Fruit fly (Drosophila melanogaster) whole organism, wandering third instar larva: ENCODE measurements around the gene Mt2.
A peak's percentile ranks its signal among the peaks of the same experiment; 100 is the strongest.

ENCODE experiments used
- Abd-B ChIP-seq: fragments of >200 bp; optimal IDR thresholded peaks from 2 replicates; lab custom pipeline; 2017; ENCODE audit warnings: missing biosample characterization, missing genetic modification characterization
- CG32264 ChIP-seq: fragments of 200-800 bp; sonication (Bioruptor generic); optimal IDR thresholded peaks from 2 replicates; lab custom pipeline; 2016; ENCODE audit warnings: missing biosample characterization, missing genetic modification characterization
- CrebA ChIP-seq: fragments of 200-800 bp; sonication (Bioruptor generic); optimal IDR thresholded peaks from 2 replicates; lab custom pipeline; 2016; ENCODE audit warnings: missing biosample characterization, mild to moderate bottlenecking, missing genetic modification characterization, borderline replicate concordance
- Dfd ChIP-seq: fragments of >200 bp; optimal IDR thresholded peaks from 2 replicates; lab custom pipeline; 2017; ENCODE audit warnings: missing biosample characterization, missing genetic modification characterization
- Dif ChIP-seq: fragments of 200-275, 200-300 bp; sonication (Bioruptor generic); optimal IDR thresholded peaks from 2 replicates; lab custom pipeline; 2018; ENCODE audit warnings: missing biosample characterization, missing genetic modification characterization; ENCODE audit not compliant: partially characterized antibody
- GATAd ChIP-seq: sonication (Bioruptor generic); optimal IDR thresholded peaks from 2 replicates; lab custom pipeline; 2016; ENCODE audit warnings: missing biosample characterization, missing genetic modification characterization
- Hnf4 ChIP-seq: fragments of 200-800 bp; sonication (Bioruptor generic); optimal IDR thresholded peaks from 2 replicates; lab custom pipeline; 2016; ENCODE audit warnings: missing biosample characterization, mild to moderate bottlenecking, missing genetic modification characterization
- Hr78 ChIP-seq: fragments of >200 bp; optimal IDR thresholded peaks from 2 replicates; lab custom pipeline; 2017; ENCODE audit warnings: missing biosample characterization, missing genetic modification characterization
- Hr83 ChIP-seq: fragments of 200-300 bp; sonication (Bioruptor generic); optimal IDR thresholded peaks from 2 replicates; lab custom pipeline; 2016; ENCODE audit warnings: missing biosample characterization, mild to moderate bottlenecking, missing genetic modification characterization, moderate library complexity; ENCODE audit not compliant: poor library complexity, severe bottlenecking
- Jra ChIP-seq: sonication (Bioruptor generic); optimal IDR thresholded peaks from 2 replicates; lab custom pipeline; 2016; ENCODE audit warnings: missing biosample characterization, missing genetic modification characterization
- Mio ChIP-seq: sonication (Bioruptor generic); optimal IDR thresholded peaks from 2 replicates; lab custom pipeline; 2016; ENCODE audit warnings: missing biosample characterization, missing genetic modification characterization
- Myc ChIP-seq: fragments of >200 bp; optimal IDR thresholded peaks from 2 replicates; lab custom pipeline; 2017
- N ChIP-seq: fragments of >200 bp; optimal IDR thresholded peaks from 2 replicates; lab custom pipeline; 2018; ENCODE audit warnings: missing biosample characterization, missing external identifiers, missing genetic modification characterization
- Vsx2 ChIP-seq: fragments of 200-300, 225-300 bp; sonication (Bioruptor generic); optimal IDR thresholded peaks from 2 replicates; lab custom pipeline; 2018; ENCODE audit warnings: missing biosample characterization, missing genetic modification characterization; ENCODE audit not compliant: partially characterized antibody
- br ChIP-seq: fragments of 200-800 bp; sonication (Bioruptor generic); optimal IDR thresholded peaks from 2 replicates; lab custom pipeline; 2016; ENCODE audit warnings: missing biosample characterization, missing genetic modification characterization
- dl ChIP-seq, 2 experiments: fragments of 175-275, 200-275 bp in 1 of 2; fragments of 200-275 bp in 1 of 2; sonication (Bioruptor generic); optimal IDR thresholded peaks; lab custom pipeline; 2018; ENCODE audit warnings: mild to moderate bottlenecking in 2 of 2, missing biosample characterization in 2 of 2, missing genetic modification characterization in 2 of 2, moderate library complexity in 2 of 2; ENCODE audit not compliant: partially characterized antibody in 2 of 2, insufficient read depth in 1 of 2
- dmrt93B ChIP-seq: fragments of 200-800 bp; sonication (Bioruptor generic); optimal IDR thresholded peaks from 2 replicates; lab custom pipeline; 2018; ENCODE audit warnings: missing biosample characterization, mild to moderate bottlenecking, missing genetic modification characterization
- dsf ChIP-seq: sonication (Bioruptor generic); optimal IDR thresholded peaks from 2 replicates; lab custom pipeline; 2016; ENCODE audit warnings: missing biosample characterization, missing genetic modification characterization, borderline replicate concordance
- ey ChIP-seq: fragments of 200-800 bp; sonication (Bioruptor generic); optimal IDR thresholded peaks from 2 replicates; lab custom pipeline; 2016; ENCODE audit warnings: missing biosample characterization, missing genetic modification characterization
- foxo ChIP-seq, 2 experiments: fragments of 200-800 bp; sonication (Bioruptor generic); optimal IDR thresholded peaks; 2 replicates in 1 of 2; 3 replicates in 1 of 2; lab custom pipeline; 2016 to 2017; ENCODE audit warnings: missing biosample characterization in 2 of 2, missing genetic modification characterization in 2 of 2
- fru ChIP-seq: fragments of 200-800 bp; sonication (Bioruptor generic); optimal IDR thresholded peaks from 3 replicates; lab custom pipeline; 2016; ENCODE audit warnings: missing biosample characterization, mild to moderate bottlenecking, missing genetic modification characterization
- h ChIP-seq: fragments of 200-800 bp; sonication (Bioruptor generic); optimal IDR thresholded peaks from 3 replicates; lab custom pipeline; 2016; ENCODE audit warnings: missing biosample characterization, mild to moderate bottlenecking, missing genetic modification characterization
- jim ChIP-seq: fragments of 175-275, 200-325 bp; sonication (Bioruptor generic); optimal IDR thresholded peaks from 2 replicates; lab custom pipeline; 2016; ENCODE audit warnings: missing biosample characterization, mild to moderate bottlenecking, missing genetic modification characterization
- lola ChIP-seq: fragments of >200 bp; optimal IDR thresholded peaks from 2 replicates; lab custom pipeline; 2017; ENCODE audit warnings: missing biosample characterization, missing genetic modification characterization
- psq ChIP-seq: fragments of 200-800 bp; sonication (Bioruptor generic); optimal IDR thresholded peaks from 3 replicates; lab custom pipeline; 2017; ENCODE audit warnings: missing biosample characterization, mild to moderate bottlenecking, missing genetic modification characterization, moderate library complexity
- rgr ChIP-seq: fragments of 200-800 bp; sonication (Bioruptor generic); optimal IDR thresholded peaks from 3 replicates; lab custom pipeline; 2016; ENCODE audit warnings: missing biosample characterization, mild to moderate bottlenecking, missing genetic modification characterization
- sage ChIP-seq: fragments of 200-800 bp; sonication (Bioruptor generic); optimal IDR thresholded peaks from 2 replicates; lab custom pipeline; 2016; ENCODE audit warnings: missing biosample characterization, mild to moderate bottlenecking, missing genetic modification characterization
- sv ChIP-seq: fragments of 200-800 bp; sonication (Bioruptor generic); optimal IDR thresholded peaks from 3 replicates; lab custom pipeline; 2016; ENCODE audit warnings: missing biosample characterization, missing genetic modification characterization
- tai ChIP-seq: sonication (Bioruptor generic); optimal IDR thresholded peaks from 2 replicates; lab custom pipeline; 2016; ENCODE audit warnings: missing biosample characterization, missing genetic modification characterization
- usp ChIP-seq: fragments of >200 bp; optimal IDR thresholded peaks from 2 replicates; lab custom pipeline; 2017; ENCODE audit warnings: missing biosample characterization, missing genetic modification characterization
- woc ChIP-seq: sonication (Bioruptor generic); optimal IDR thresholded peaks from 2 replicates; lab custom pipeline; 2016; ENCODE audit warnings: missing biosample characterization, mild to moderate bottlenecking, missing genetic modification characterization

Mt2 gene

DNA sequence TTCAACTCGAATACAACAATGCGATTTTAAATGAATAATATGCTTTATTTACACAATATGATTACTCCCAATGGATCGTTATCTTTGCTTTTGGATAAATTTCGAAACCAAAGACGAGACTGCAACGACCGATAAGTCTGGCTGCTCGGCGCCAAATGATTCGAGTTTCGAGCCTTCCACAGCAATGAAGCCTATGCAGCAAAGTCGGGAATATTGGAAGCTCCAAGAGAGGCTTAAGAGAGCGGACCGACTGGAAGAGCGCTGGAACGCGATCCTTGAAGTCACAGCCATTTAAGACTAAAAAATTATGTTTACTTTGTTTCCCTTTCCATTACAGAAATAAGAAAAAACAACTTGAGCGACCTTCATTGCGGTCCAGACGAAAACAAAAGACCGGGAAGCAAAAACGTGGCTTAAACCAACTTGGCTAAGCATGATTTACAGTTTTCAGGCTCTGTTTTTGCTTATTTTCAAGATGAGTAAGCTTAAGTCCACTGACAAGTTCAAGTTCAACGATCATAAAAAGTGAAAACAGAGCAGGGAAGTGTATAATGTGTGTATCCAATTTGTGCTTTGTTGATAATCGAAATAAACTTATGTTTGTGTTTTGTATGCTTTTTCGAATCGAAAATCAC is 29.6 kb upstream of the Mt2 start, which contains the start of gene firl:
firl (minus strand) TSS at position 159 of the 635 bp plus-strand sequence.
- TF ChIP-seq tai (no peak), Dif (GFP tag; lab: Kevin White, UChicago) (peak; percentile 18)

DNA sequence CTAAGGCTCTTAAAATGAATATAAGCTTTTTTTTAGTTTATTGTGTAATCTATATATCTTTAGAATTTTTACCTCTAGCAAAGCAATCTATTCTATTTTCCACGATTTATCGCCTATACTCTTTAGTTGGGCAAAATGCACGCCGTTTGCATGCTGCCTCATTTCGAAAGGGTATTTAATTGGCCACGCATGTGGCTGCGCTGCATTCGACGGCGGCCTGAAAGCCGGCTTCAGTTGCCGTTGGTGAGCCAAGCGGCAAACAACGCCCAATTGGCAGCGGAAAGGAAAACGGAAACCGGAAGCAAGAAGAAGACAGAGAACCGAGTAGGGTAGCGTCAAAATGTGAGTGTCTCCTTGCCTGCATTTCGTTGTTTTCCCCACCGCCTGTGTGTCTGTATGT is 20.5 kb upstream of the Mt2 start, which contains the start of gene CG14947:
CG14947 (plus strand) TSS at position 251 of the 400 bp plus-strand sequence.
- no peak for TF ChIP-seq psq (GFP tag; lab: Kevin White, UChicago)
- TF ChIP-seq dmrt93B (GFP tag; lab: Kevin White, UChicago) = no peak
- TF ChIP-seq woc (GFP tag; lab: Kevin White, UChicago) = no peak
- no peak for TF ChIP-seq Vsx2 (GFP tag; lab: Kevin White, UChicago)
- no peak for TF ChIP-seq h
- TF ChIP-seq Dif (GFP tag; lab: Kevin White, UChicago) = no peak
- TF ChIP-seq fru (GFP tag; lab: Kevin White, UChicago) = no peak
- no peak for TF ChIP-seq rgr (GFP tag; lab: Kevin White, UChicago)
- TF ChIP-seq Hr78 = no peak
- no peak for TF ChIP-seq dsf
- no peak for TF ChIP-seq Dfd (GFP tag; lab: Kevin White, UChicago)
- no peak for TF ChIP-seq CG32264 (GFP tag; lab: Kevin White, UChicago)
- TF ChIP-seq N (GFP tag; lab: Kevin White, UChicago) = no peak
- no peak for TF ChIP-seq sv
- TF ChIP-seq Hr83 (GFP tag; lab: Kevin White, UChicago) = no peak

DNA sequence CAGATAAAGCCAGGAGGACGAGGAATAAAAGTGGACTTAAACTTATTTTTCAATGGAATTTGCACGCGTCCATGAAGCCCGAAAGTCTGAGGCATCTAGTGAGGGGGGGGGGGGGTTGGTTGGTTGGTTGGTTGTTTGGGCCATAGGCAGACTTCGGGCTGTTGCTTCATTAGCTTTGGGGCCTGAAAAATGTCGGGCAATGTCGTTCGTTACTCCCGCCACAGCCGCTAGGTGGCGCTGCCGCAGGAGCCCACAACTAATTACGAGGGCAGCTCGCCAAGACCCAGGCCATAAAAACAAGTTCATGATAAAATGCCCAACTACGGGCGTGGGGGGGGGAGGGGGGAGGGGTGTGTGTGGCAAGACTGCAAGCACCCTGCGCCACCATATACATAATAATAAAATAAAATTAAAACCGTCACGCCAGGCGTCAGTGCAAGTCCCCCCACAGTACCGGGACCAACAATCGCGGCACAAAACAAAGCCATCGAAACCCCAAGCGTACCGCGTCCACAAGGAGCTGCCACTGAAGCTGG is 18.1 kb upstream of the Mt2 start:
- TF ChIP-seq woc (GFP tag; lab: Kevin White, UChicago) (no peak), Jra (GFP tag; lab: Kevin White, UChicago) (no peak), dl (GFP tag; optimal IDR thresholded peaks at IDR 0.05; lab: Kevin White, UChicago; ENCODE audit: insufficient read depth in 1 of 2, partially characterized antibody in 2 of 2) (no peak), jim (GFP tag; lab: Kevin White, UChicago) (no peak), CG32264 (GFP tag; lab: Kevin White, UChicago) (no peak), N (GFP tag; lab: Kevin White, UChicago) (no peak), psq (GFP tag; lab: Kevin White, UChicago) (no peak)

DNA sequence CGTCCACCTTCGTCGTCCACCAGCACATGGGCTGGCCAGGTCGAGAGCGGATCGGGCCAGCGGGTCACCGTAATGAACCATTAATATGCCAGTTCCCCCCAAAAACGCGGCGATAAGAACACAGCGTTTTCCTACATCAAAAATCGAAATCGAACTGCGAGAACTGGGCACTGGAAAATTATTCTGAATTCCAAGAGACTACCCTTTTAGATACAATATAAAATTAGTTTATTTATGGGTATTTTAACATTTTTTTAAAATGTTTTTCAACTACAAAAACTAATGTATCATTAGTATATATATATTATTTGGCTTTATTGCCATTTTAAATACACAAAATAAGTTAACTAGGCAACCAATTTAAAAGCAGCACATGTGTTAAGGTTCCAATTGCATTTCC is 17.6 kb upstream of the Mt2 start:
- TF ChIP-seq dl (GFP tag; optimal IDR thresholded peaks at IDR 0.05; lab: Kevin White, UChicago; ENCODE audit: insufficient read depth in 1 of 2, partially characterized antibody in 2 of 2) = no peak
- TF ChIP-seq h = no peak
- TF ChIP-seq Mio = no peak
- TF ChIP-seq dsf = no peak
- no peak for TF ChIP-seq GATAd (GFP tag; lab: Kevin White, UChicago)
- no peak for TF ChIP-seq Hnf4 (GFP tag; lab: Kevin White, UChicago)
- TF ChIP-seq rgr (GFP tag; lab: Kevin White, UChicago) = no peak
- TF ChIP-seq dmrt93B (GFP tag; lab: Kevin White, UChicago) = no peak
- no peak for TF ChIP-seq lola (GFP tag; lab: Kevin White, UChicago)
- no peak for TF ChIP-seq N (GFP tag; lab: Kevin White, UChicago)
- no peak for TF ChIP-seq Dfd (GFP tag; lab: Kevin White, UChicago)
- no peak for TF ChIP-seq Abd-B (GFP tag; lab: Kevin White, UChicago)
- TF ChIP-seq ey = no peak
- TF ChIP-seq woc (GFP tag; lab: Kevin White, UChicago) = no peak
- TF ChIP-seq foxo (GFP tag; optimal IDR thresholded peaks at IDR 0.05; lab: Kevin White, UChicago) = no peak
- no peak for TF ChIP-seq CG32264 (GFP tag; lab: Kevin White, UChicago)
- no peak for TF ChIP-seq Myc (lab: Kevin White, UChicago)
- no peak for TF ChIP-seq br (GFP tag; lab: Kevin White, UChicago)

DNA sequence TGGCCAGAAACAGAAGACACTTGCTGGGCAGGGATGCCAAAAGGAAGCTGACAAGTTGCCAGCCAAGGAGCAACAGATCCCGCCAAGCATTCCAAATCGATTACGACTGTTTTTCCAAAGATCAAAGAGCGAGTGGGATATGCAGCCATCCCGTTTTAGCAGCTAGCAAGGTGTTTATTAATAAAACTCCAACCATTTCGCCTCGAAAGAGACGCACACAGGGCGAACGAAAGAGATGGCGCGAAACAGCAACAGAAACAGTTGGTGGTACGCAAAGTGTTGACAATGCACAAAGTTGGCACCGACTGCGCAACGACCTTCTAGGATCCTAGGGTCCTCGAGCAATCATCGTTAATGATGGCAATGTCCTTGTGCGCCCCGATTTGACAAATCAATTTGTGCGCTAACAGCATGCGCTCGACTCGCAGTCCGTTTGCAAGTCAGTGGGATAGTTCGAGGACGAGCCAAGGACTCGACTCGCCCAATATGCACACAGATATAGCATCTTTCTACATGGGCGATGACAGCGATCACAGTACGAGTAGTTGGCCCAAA is 16.4 kb upstream of the Mt2 start:
- no peak for TF ChIP-seq Dif (GFP tag; lab: Kevin White, UChicago)
- no peak for TF ChIP-seq sage
- TF ChIP-seq Abd-B (GFP tag; lab: Kevin White, UChicago) = no peak
- TF ChIP-seq CrebA = no peak
- no peak for TF ChIP-seq usp
- no peak for TF ChIP-seq jim (GFP tag; lab: Kevin White, UChicago)
- no peak for TF ChIP-seq Dfd (GFP tag; lab: Kevin White, UChicago)
- TF ChIP-seq Mio = no peak
- TF ChIP-seq CG32264 (GFP tag; lab: Kevin White, UChicago) = no peak
- no peak for TF ChIP-seq sv
- no peak for TF ChIP-seq Hnf4 (GFP tag; lab: Kevin White, UChicago)
- no peak for TF ChIP-seq lola (GFP tag; lab: Kevin White, UChicago)
- TF ChIP-seq Jra (GFP tag; lab: Kevin White, UChicago) = no peak
- TF ChIP-seq, all 38 proteins: peak for 0
